Fruit fly (Drosophila melanogaster): ENCODE measurements around the gene Dus4.
A peak's percentile ranks its signal among the peaks of the same experiment; 100 is the strongest.

Gene Dus4

DNA sequence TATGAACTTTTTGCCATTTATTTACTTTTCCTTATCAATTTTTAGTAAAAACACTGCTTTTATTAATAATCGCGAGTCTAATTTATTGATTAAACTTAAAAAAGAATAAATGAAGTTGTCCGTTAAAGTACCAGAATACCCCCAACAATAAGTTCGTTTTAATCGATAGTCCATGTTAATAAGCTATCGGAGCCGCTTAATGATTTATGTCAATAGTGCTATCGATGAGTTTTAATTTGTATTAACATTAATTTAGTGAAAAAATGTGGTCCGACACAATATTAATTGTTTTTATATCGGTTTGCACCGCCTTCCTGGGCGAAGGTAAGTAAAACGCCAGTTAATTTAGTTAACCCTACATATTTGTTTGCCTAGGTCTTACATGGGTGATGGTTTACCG, 14.2 kb upstream of the Dus4 start, which contains the start of gene CG10470 (continued):
- TF ChIP-seq schlank (tag; optimal IDR thresholded peaks at IDR 0.05) (no peak), HmgD (GFP tag; optimal IDR thresholded peaks at IDR 0.05) (no peak), HLHmδ (GFP tag; optimal IDR thresholded peaks at IDR 0.05) (no peak), fd102C (GFP tag; optimal IDR thresholded peaks at IDR 0.05) (no peak), gsb-n (tag; optimal IDR thresholded peaks at IDR 0.05) (no peak), Hand (GFP tag; optimal IDR thresholded peaks at IDR 0.05) (no peak), seq (GFP tag; IDR thresholded peaks at IDR 0.05) (no peak), Hey (tag; optimal IDR thresholded peaks at IDR 0.05) (no peak), CG12391 (tag; optimal IDR thresholded peaks at IDR 0.05) (peak; percentile 49), CG18619 (GFP tag; optimal IDR thresholded peaks at IDR 0.05) (no peak), CG17186 (GFP tag; optimal IDR thresholded peaks at IDR 0.05) (no peak)

DNA sequence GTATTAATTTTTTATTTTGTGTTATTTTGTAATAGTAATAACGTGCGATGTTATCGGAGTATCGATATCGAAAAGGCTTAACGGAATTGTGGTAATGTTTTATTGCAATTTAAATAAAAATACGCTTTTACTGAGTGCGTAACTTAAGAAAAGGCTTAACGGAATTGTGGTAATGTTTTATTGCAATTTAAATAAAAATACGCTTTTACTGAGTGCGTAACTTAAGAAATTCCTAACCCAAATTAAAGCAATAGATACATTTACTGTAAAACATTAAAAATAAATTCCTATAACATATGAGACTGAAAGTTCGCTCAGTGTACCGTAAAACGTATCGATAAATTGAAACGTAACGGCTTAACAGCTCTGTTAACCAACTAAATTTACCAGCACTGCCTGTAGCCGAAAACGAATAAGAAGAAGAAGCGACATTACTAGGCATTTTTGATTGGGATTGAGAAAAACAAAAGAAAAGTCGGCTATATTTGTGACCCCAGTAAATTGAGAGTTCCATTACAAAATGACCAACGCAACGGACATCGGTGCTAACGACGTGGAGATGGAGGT, 11.5 kb upstream of the Dus4 start, which contains the start of gene Rpn3:
Rpn3 (plus strand) TSS at position 257 of the 567 bp plus-strand sequence.
- peak; percentile 69 for TF ChIP-seq cas (GFP tag; IDR thresholded peaks at IDR 0.05)
- peak; percentile 14 for TF ChIP-seq da (GFP tag; optimal IDR thresholded peaks at IDR 0.05)
- TF ChIP-seq Stat92E (GFP tag; optimal IDR thresholded peaks at IDR 0.05) = no peak
- 0 out of 3 replicates have a peak, but pooled peaks have one; percentile 34 for TF ChIP-seq CG11560 (tag; IDR thresholded peaks at IDR 0.05)
- TF ChIP-seq CG14050 (GFP tag; IDR thresholded peaks at IDR 0.05) = peak; percentile 77
- no peak for TF ChIP-seq sc (optimal IDR thresholded peaks at IDR 0.05)
- peak; percentile 73 for TF ChIP-seq sc (GFP tag; optimal IDR thresholded peaks at IDR 0.05)
- TF ChIP-seq ken (GFP tag; IDR thresholded peaks at IDR 0.05) = peak; percentile 76; the same call in 2 of the 3 replicates
- no peak for TF ChIP-seq pita (GFP tag; optimal IDR thresholded peaks at IDR 0.05)
- peak; percentile 86 for TF ChIP-seq Hmr (GFP tag; optimal IDR thresholded peaks at IDR 0.05)
- TF ChIP-seq CG6254 (GFP tag; optimal IDR thresholded peaks at IDR 0.05) = no peak
- no peak for TF ChIP-seq cad (GFP tag; optimal IDR thresholded peaks at IDR 0.05)
- peak; percentile 84 for TF ChIP-seq CG10979 (tag; optimal IDR thresholded peaks at IDR 0.05)
- TF ChIP-seq CG15696 (tag; optimal IDR thresholded peaks at IDR 0.05) = peak; percentile 66
- no peak for TF ChIP-seq jing (GFP tag; optimal IDR thresholded peaks at IDR 0.05)
- TF ChIP-seq CG2199 (GFP tag; IDR thresholded peaks at IDR 0.05) = peak; percentile 82; the same call in 2 of the 3 replicates
- peak; percentile 66 for TF ChIP-seq sug (tag; optimal IDR thresholded peaks at IDR 0.05)
- peak; percentile 71 for TF ChIP-seq YL-1 (GFP tag; optimal IDR thresholded peaks at IDR 0.05)
- peak; percentile 78 for TF ChIP-seq otp (GFP tag; IDR thresholded peaks at IDR 0.05)
- TF ChIP-seq ftz-f1 (GFP tag; optimal IDR thresholded peaks at IDR 0.05) = no peak
- peak; percentile 51 for TF ChIP-seq NC2α (GFP tag; optimal IDR thresholded peaks at IDR 0.05)
- peak; percentile 76; the same call in 1 of the 2 replicates for TF ChIP-seq sens-2 (GFP tag; IDR thresholded peaks at IDR 0.05)
- peak; percentile 77 for TF ChIP-seq lmd (GFP tag; IDR thresholded peaks at IDR 0.05)
- peak; percentile 67 for TF ChIP-seq ato (GFP tag; IDR thresholded peaks at IDR 0.05; ENCODE audit: partially characterized antibody)
- peak; percentile 67 for TF ChIP-seq CG9817 (tag; optimal IDR thresholded peaks at IDR 0.05)
- TF ChIP-seq zfh1 (GFP tag; IDR thresholded peaks at IDR 0.05) = peak; percentile 90
- TF ChIP-seq CG4707 (GFP tag; optimal IDR thresholded peaks at IDR 0.05) = no peak
- TF ChIP-seq pum (GFP tag; optimal IDR thresholded peaks at IDR 0.05) = peak; percentile 69
- no peak for TF ChIP-seq ham (GFP tag; IDR thresholded peaks at IDR 0.05)
- TF ChIP-seq amos (GFP tag; IDR thresholded peaks at IDR 0.05; ENCODE audit: partially characterized antibody) = peak; percentile 38; the same call in 1 of the 2 replicates
- no peak for TF ChIP-seq Trl (optimal IDR thresholded peaks at IDR 0.05)
- peak; percentile 81 for TF ChIP-seq Trl (GFP tag; optimal IDR thresholded peaks at IDR 0.05)
- peak; percentile 82 for TF ChIP-seq Aef1 (GFP tag; IDR thresholded peaks at IDR 0.05)
- peak; percentile 63 for TF ChIP-seq NFAT (GFP tag; IDR thresholded peaks at IDR 0.05)
- TF ChIP-seq gcm (GFP tag; optimal IDR thresholded peaks at IDR 0.05) = peak; percentile 68
- peak; percentile 71 for TF ChIP-seq trh (GFP tag; optimal IDR thresholded peaks at IDR 0.05)
- TF ChIP-seq tx (GFP tag; optimal IDR thresholded peaks at IDR 0.05) = peak; percentile 75
- TF ChIP-seq cg (GFP tag; optimal IDR thresholded peaks at IDR 0.05) = no peak
- TF ChIP-seq CG1529 (GFP tag; optimal IDR thresholded peaks at IDR 0.05) = peak; percentile 37

Measured in whole organism, embryonic.